Worm (Caenorhabditis elegans) whole organism, L1 larva: ENCODE data around the gene pole-2.

ENCODE experiments used
- C04F5.9 ChIP-seq: sonication (generic microtip); optimal IDR thresholded peaks from 2 replicates; lab custom pipeline; 2016; ENCODE audit warnings: missing genetic modification characterization, missing compliant biosample characterization
- C16A3.4 ChIP-seq: fragments of 150-350 bp; optimal IDR thresholded peaks from 2 replicates; lab custom pipeline; 2014; ENCODE audit warnings: missing biosample characterization, missing genetic modification characterization
- C34B4.2 ChIP-seq: sonication (generic microtip); optimal IDR thresholded peaks from 2 replicates; lab custom pipeline; 2017; ENCODE audit warnings: mild to moderate bottlenecking, missing genetic modification characterization, missing compliant biosample characterization
- ama-1 ChIP-seq: fragments of 150-350 bp; optimal IDR thresholded peaks from 2 replicates; lab custom pipeline; 2014
- ceh-8 ChIP-seq: fragments of 200-800 bp; sonication (Bioruptor generic); optimal IDR thresholded peaks from 2 replicates; lab custom pipeline; 2018; ENCODE audit warnings: mild to moderate bottlenecking, missing genetic modification characterization, moderate library complexity, missing compliant biosample characterization
- ceh-88 ChIP-seq: fragments of 200-800 bp; sonication (Bioruptor generic); IDR thresholded peaks from 2 replicates; pipeline ENCODE4 v1.3.6; 2022; ENCODE audit warnings: missing genetic modification characterization, missing compliant biosample characterization
- ces-1 ChIP-seq: fragments of 150-350 bp; optimal IDR thresholded peaks from 2 replicates; lab custom pipeline; 2014; ENCODE audit warnings: missing biosample characterization, missing genetic modification reagents, missing genetic modification characterization
- dpl-1 ChIP-seq, 3 experiments: fragments of 150-350 bp in 2 of 3; sonication (generic microtip) in 1 of 3; optimal IDR thresholded peaks; 2 replicates each; lab custom pipeline; 2014 to 2017; ENCODE audit warnings: missing biosample characterization in 3 of 3, missing genetic modification characterization in 3 of 3, missing genetic modification reagents in 3 of 3
- efl-1 ChIP-seq, 4 experiments: fragments of 150-350 bp; optimal IDR thresholded peaks in 3 of 4; peaks in 1 of 4; 1 replicate in 1 of 4; 2 replicates in 3 of 4; lab custom pipeline; 2014; ENCODE audit warnings: missing biosample characterization in 2 of 4, missing genetic modification characterization in 2 of 4, missing genetic modification reagents in 2 of 4
- efl-3 ChIP-seq: fragments of 200-800 bp; sonication (Bioruptor generic); optimal IDR thresholded peaks from 2 replicates; lab custom pipeline; 2018; ENCODE audit warnings: mild to moderate bottlenecking, missing genetic modification characterization, missing compliant biosample characterization
- elt-2 ChIP-seq: sonication (generic microtip); optimal IDR thresholded peaks from 2 replicates; lab custom pipeline; 2016; ENCODE audit warnings: missing genetic modification characterization, mild to moderate bottlenecking, inconsistent platforms, missing compliant biosample characterization, missing genetic modification reagents
- ets-5 ChIP-seq: fragments of 200-800 bp; sonication (Bioruptor generic); IDR thresholded peaks from 2 replicates; pipeline ENCODE4 v1.3.6; 2022; ENCODE audit warnings: missing genetic modification characterization, missing compliant biosample characterization
- fkh-8 ChIP-seq: sonication (generic microtip); optimal IDR thresholded peaks from 2 replicates; lab custom pipeline; 2016; ENCODE audit warnings: mild to moderate bottlenecking, missing genetic modification characterization, missing compliant biosample characterization
- grh-1 ChIP-seq: fragments of 200-800 bp; sonication (Bioruptor generic); IDR thresholded peaks from 2 replicates; pipeline ENCODE4 v1.3.6; 2022; ENCODE audit warnings: missing genetic modification reagents, missing genetic modification characterization, missing compliant biosample characterization
- hlh-4 ChIP-seq: sonication (generic microtip); optimal IDR thresholded peaks from 2 replicates; lab custom pipeline; 2016; ENCODE audit warnings: mild to moderate bottlenecking, missing genetic modification characterization, missing compliant biosample characterization
- jun-1 ChIP-seq: fragments of 150-350 bp; optimal IDR thresholded peaks from 2 replicates; lab custom pipeline; 2014; ENCODE audit warnings: missing biosample characterization, missing genetic modification reagents, missing genetic modification characterization
- lin-35 ChIP-seq, 2 experiments: fragments of 150-350 bp; optimal IDR thresholded peaks; 2 replicates each; lab custom pipeline; 2014; ENCODE audit warnings: missing biosample characterization in 2 of 2, missing genetic modification characterization in 2 of 2, missing genetic modification reagents in 2 of 2
- lin-39 ChIP-seq: fragments of 150-350 bp; optimal IDR thresholded peaks from 2 replicates; lab custom pipeline; 2014; ENCODE audit warnings: missing biosample characterization, missing genetic modification reagents, missing genetic modification characterization
- mep-1 ChIP-seq: fragments of 150-350 bp; optimal IDR thresholded peaks from 2 replicates; lab custom pipeline; 2014; ENCODE audit warnings: missing biosample characterization, missing genetic modification characterization
- nhr-12 ChIP-seq: sonication (generic microtip); optimal IDR thresholded peaks from 2 replicates; lab custom pipeline; 2017; ENCODE audit warnings: missing biosample characterization, missing genetic modification characterization
- nhr-47 ChIP-seq: sonication (generic microtip); optimal IDR thresholded peaks from 2 replicates; lab custom pipeline; 2016; ENCODE audit warnings: mild to moderate bottlenecking, missing genetic modification characterization, moderate library complexity, missing compliant biosample characterization
- nhr-71 ChIP-seq: sonication (generic microtip); optimal IDR thresholded peaks from 2 replicates; lab custom pipeline; 2016; ENCODE audit warnings: mild to moderate bottlenecking, missing genetic modification characterization, moderate library complexity, missing compliant biosample characterization
- nhr-76 ChIP-seq: sonication (generic microtip); optimal IDR thresholded peaks from 2 replicates; lab custom pipeline; 2017; ENCODE audit warnings: missing biosample characterization, missing genetic modification characterization
- pag-3 ChIP-seq: sonication (generic microtip); optimal IDR thresholded peaks from 2 replicates; lab custom pipeline; 2017; ENCODE audit warnings: missing genetic modification characterization, mild to moderate bottlenecking, missing compliant biosample characterization, antibody characterized with exemption, borderline replicate concordance; ENCODE audit not compliant: insufficient read depth
- pax-3 ChIP-seq: fragments of 200-800 bp; sonication (Bioruptor generic); optimal IDR thresholded peaks from 2 replicates; lab custom pipeline; 2018; ENCODE audit warnings: mild to moderate bottlenecking, missing genetic modification characterization, moderate library complexity, missing compliant biosample characterization
- sup-37 ChIP-seq: fragments of 200-800 bp; sonication (Bioruptor generic); optimal IDR thresholded peaks from 2 replicates; lab custom pipeline; 2018; ENCODE audit warnings: mild to moderate bottlenecking, missing genetic modification characterization, missing compliant biosample characterization
- swsn-7 ChIP-seq: sonication (generic microtip); optimal IDR thresholded peaks from 2 replicates; lab custom pipeline; 2016; ENCODE audit warnings: missing genetic modification characterization, missing compliant biosample characterization
- vab-15 ChIP-seq: sonication (generic microtip); optimal IDR thresholded peaks from 2 replicates; lab custom pipeline; 2017; ENCODE audit warnings: missing genotype, mild to moderate bottlenecking, missing genetic modification characterization, missing compliant biosample characterization
- xbp-1 ChIP-seq: sonication (generic microtip); optimal IDR thresholded peaks from 2 replicates; lab custom pipeline; 2016; ENCODE audit warnings: missing genetic modification characterization, missing compliant biosample characterization
- ztf-4 ChIP-seq: fragments of 150-350 bp; optimal IDR thresholded peaks from 2 replicates; lab custom pipeline; 2014; ENCODE audit warnings: missing biosample characterization, missing genetic modification characterization

Gene pole-2

ce11 chrIV:8673733-8674375 lies 12.6 kb downstream of the pole-2 start:
- TF ChIP-seq efl-1 (optimal IDR thresholded peaks at IDR 0.05; lab: Kevin White, UChicago) (no peak), efl-1 (GFP tag; optimal IDR thresholded peaks at IDR 0.05 in 1 of 2; lab: Kevin White, UChicago) (peak in 1 of 2 experiments; percentile 26), nhr-76 (no peak), lin-39 (tag; lab: Kevin White, UChicago) (no peak)

DNA sequence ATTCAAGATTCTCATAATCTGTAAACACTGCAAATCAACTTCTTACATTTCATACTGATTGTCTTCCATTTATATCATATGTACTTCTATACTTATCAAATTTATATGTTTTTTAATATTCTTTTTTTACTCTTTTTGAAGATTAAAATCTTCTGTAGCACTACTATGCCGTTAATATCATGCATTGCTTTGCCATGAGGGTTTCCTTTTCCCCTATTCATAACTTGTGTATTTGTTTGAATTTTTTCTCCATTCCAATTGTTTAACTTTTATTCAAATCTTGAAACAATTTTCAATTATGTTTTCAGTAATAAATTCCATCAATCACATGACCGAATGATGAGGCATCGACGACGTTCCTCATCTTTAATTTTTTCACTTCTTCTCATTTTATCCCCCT lies 17.8 kb downstream of the pole-2 start, which contains the start of gene cdh-5:
cdh-5 (plus strand) TSS at position 301 of the 400 bp plus-strand sequence.
- no peak for TF ChIP-seq ceh-8 (GFP tag; lab: Kevin White, UChicago)
- no peak for TF ChIP-seq ets-5 (GFP tag; lab: Robert Waterston, UW)
- TF ChIP-seq pax-3 (tag; lab: Kevin White, UChicago), result no peak
- TF ChIP-seq pag-3 (tag; lab: Kevin White, UChicago), result no peak
- TF ChIP-seq nhr-47, result no peak
- no peak for TF ChIP-seq nhr-71 (tag; lab: Kevin White, UChicago)
- no peak for TF ChIP-seq sup-37 (GFP tag; lab: Kevin White, UChicago)
- TF ChIP-seq, all 84 proteins: peak for 0

ce11 chrIV:8665778-8666177 lies 20.6 kb downstream of the pole-2 start:
- no peak for TF ChIP-seq C04F5.9
- no peak for TF ChIP-seq efl-1 (optimal IDR thresholded peaks at IDR 0.05; lab: Kevin White, UChicago)
- peak in 1 of 2 experiments; percentile 29 for TF ChIP-seq efl-1 (GFP tag; optimal IDR thresholded peaks at IDR 0.05 in 1 of 2; lab: Kevin White, UChicago)
- no peak for TF ChIP-seq ceh-88 (GFP tag; lab: Robert Waterston, UW)
- no peak for TF ChIP-seq jun-1 (tag; lab: Kevin White, UChicago)
- no peak for TF ChIP-seq swsn-7 (tag; lab: Kevin White, UChicago)
- peak in 1 of 3 experiments; percentile 15 for TF ChIP-seq dpl-1 (GFP tag; optimal IDR thresholded peaks at IDR 0.05; lab: Kevin White, UChicago)
- TF ChIP-seq efl-3, result no peak
- no peak for TF ChIP-seq ztf-4 (tag; lab: Kevin White, UChicago)
- TF ChIP-seq lin-35 (GFP tag; optimal IDR thresholded peaks at IDR 0.05; lab: Kevin White, UChicago), result peak in 1 of 2 experiments; percentile 4
- no peak for TF ChIP-seq xbp-1 (tag; lab: Kevin White, UChicago)
- TF ChIP-seq hlh-4 (tag; lab: Kevin White, UChicago), result no peak
- no peak for TF ChIP-seq grh-1 (GFP tag; lab: Robert Waterston, UW)

ce11 chrIV:8658122-8658521 lies 28.3 kb downstream of the pole-2 start, which contains the start of gene C49C8.6:
TSS of gene C49C8.6 (minus strand) at chrIV:8658222.
- TF ChIP-seq ces-1 (GFP tag; lab: Kevin White, UChicago), result no peak
- no peak for TF ChIP-seq lin-35 (GFP tag; optimal IDR thresholded peaks at IDR 0.05; lab: Kevin White, UChicago)

- TF ChIP-seq C16A3.4 (tag; lab: Kevin White, UChicago), result no peak
- no peak for TF ChIP-seq C34B4.2
- no peak for TF ChIP-seq pag-3 (tag; lab: Kevin White, UChicago)
- TF ChIP-seq pax-3 (tag; lab: Kevin White, UChicago), result no peak
- TF ChIP-seq swsn-7 (tag; lab: Kevin White, UChicago), result no peak
- TF ChIP-seq mep-1 (tag; lab: Kevin White, UChicago), result no peak
- no peak for TF ChIP-seq efl-1 (optimal IDR thresholded peaks at IDR 0.05; lab: Kevin White, UChicago)
- TF ChIP-seq efl-1 (GFP tag; optimal IDR thresholded peaks at IDR 0.05 in 1 of 2; lab: Kevin White, UChicago), result no peak
- TF ChIP-seq fkh-8, result no peak
- TF ChIP-seq nhr-12 (tag; lab: Kevin White, UChicago), result no peak
- TF ChIP-seq ceh-88 (GFP tag; lab: Robert Waterston, UW), result no peak
- no peak for TF ChIP-seq ama-1
- no peak for TF ChIP-seq vab-15
- TF ChIP-seq elt-2 (tag; lab: Kevin White, UChicago), result no peak
- TF ChIP-seq hlh-4 (tag; lab: Kevin White, UChicago), result no peak
- TF ChIP-seq, all 84 proteins: peak for 0
These were observed 32.2 kb downstream of the pole-2 start, which contains the start of gene C49C8.1 for ce11 chrIV:8654115-8654628. TSS of gene C49C8.1 (plus strand) at chrIV:8654578.
